Worm (Caenorhabditis elegans): ENCODE measurements around the gene B0250.5.

The B0250.5 gene

DNA sequence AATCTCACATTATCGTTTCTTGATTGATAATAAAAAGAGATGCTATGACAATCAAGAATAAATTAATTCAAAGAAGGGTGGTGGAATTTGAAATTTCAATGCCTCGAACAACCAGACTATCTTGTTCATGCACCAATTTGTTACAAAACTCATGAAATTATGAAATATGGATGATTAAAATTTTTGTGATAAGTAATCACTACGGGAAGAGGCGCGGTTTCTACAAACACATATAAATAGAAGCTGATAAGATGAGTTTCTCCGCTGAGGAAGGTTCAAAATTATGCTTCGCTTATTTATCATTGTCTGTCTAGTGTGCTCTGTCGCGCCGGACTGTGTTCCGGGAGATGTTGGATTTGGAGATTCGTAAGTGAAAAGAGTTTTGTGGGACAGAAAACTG lies 20.8 kb downstream of the B0250.5 start:
- no peak for TF ChIP-seq ahr-1 (tag; optimal IDR thresholded peaks at IDR 0.05)
- no peak for TF ChIP-seq nhr-232 (tag; optimal IDR thresholded peaks at IDR 0.05)

DNA sequence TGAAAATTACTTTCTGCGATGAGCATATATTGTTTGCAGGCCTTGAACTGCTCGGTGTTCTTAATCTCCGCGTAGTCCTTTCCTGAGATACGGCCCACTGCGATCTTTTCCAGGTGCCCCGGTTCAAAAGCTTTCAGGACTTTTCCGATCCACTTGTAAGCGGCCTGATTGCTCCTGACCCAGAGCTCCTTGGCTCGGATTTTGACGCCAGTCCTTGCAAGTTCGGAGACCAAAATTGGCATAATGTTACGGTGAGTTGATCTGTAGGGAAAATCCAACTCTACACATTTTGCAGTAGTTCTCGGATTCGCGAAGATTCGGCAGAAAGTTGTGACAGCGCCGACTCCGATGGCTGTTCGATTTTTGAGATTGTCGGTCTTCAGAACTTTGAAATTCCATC lies 23.3 kb downstream of the B0250.5 start:
- TF ChIP-seq ceh-2 (tag; optimal IDR thresholded peaks at IDR 0.05) (no peak), gmeb-2 (tag; optimal IDR thresholded peaks at IDR 0.05) (no peak), ceh-19 (GFP tag; optimal IDR thresholded peaks at IDR 0.05) (no peak), tbx-7 (tag; optimal IDR thresholded peaks at IDR 0.05) (no peak), ceh-45 (GFP tag; IDR thresholded peaks at IDR 0.05) (no peak), pqm-1 (tag; optimal IDR thresholded peaks at IDR 0.05) (no peak), hlh-15 (tag; optimal IDR thresholded peaks at IDR 0.05) (no peak), K09A11.1 (tag; optimal IDR thresholded peaks at IDR 0.05; ENCODE audit: insufficient read depth) (no peak), C38D4.7 (GFP tag; optimal IDR thresholded peaks at IDR 0.05) (no peak), sdc-2 (tag; optimal IDR thresholded peaks at IDR 0.05) (no peak), lim-6 (tag; optimal IDR thresholded peaks at IDR 0.05) (no peak), ztf-16 (tag; optimal IDR thresholded peaks at IDR 0.05) (no peak)

- TF ChIP-seq madf-2 (tag; optimal IDR thresholded peaks at IDR 0.05): no peak
- TF ChIP-seq hlh-15 (tag; optimal IDR thresholded peaks at IDR 0.05): no peak
- no peak for TF ChIP-seq unc-42 (tag; optimal IDR thresholded peaks at IDR 0.05)
- no peak for TF ChIP-seq eyg-1 (tag; optimal IDR thresholded peaks at IDR 0.05)
- no peak for TF ChIP-seq unc-3 (GFP tag; conservative IDR thresholded peaks at IDR 0.05)
- no peak for TF ChIP-seq unc-3 (tag; optimal IDR thresholded peaks at IDR 0.05)
- no peak for TF ChIP-seq pqm-1 (tag; optimal IDR thresholded peaks at IDR 0.05)
- TF ChIP-seq ceh-22 (tag; optimal IDR thresholded peaks at IDR 0.05): no peak
- no peak for TF ChIP-seq ceh-18 (tag; optimal IDR thresholded peaks at IDR 0.05)
- TF ChIP-seq fkh-6 (tag; optimal IDR thresholded peaks at IDR 0.05): no peak
- no peak for TF ChIP-seq elt-4 (tag; optimal IDR thresholded peaks at IDR 0.05)
- no peak for TF ChIP-seq ceh-19 (GFP tag; optimal IDR thresholded peaks at IDR 0.05)
- TF ChIP-seq gmeb-2 (tag; optimal IDR thresholded peaks at IDR 0.05): no peak
- no peak for TF ChIP-seq sox-4 (tag; optimal IDR thresholded peaks at IDR 0.05)
- TF ChIP-seq ets-4 (tag; optimal IDR thresholded peaks at IDR 0.05): no peak
- no peak for TF ChIP-seq ahr-1 (tag; optimal IDR thresholded peaks at IDR 0.05)
- no peak for TF ChIP-seq tbx-7 (tag; optimal IDR thresholded peaks at IDR 0.05)
- TF ChIP-seq hlh-30 (tag; optimal IDR thresholded peaks at IDR 0.05; ENCODE audit: insufficient read depth): no peak
- no peak for TF ChIP-seq npax-4 (tag; optimal IDR thresholded peaks at IDR 0.05)
Measured at ce11 chrV:20518927-20519326, 25.2 kb downstream of the B0250.5 start, which contains the start of gene Y38H6C.25. Gene Y38H6C.25, plus strand, starts transcription at chrV:20519227.

- TF ChIP-seq nhr-11 (tag; optimal IDR thresholded peaks at IDR 0.05) (no peak), syd-9 (tag; optimal IDR thresholded peaks at IDR 0.05) (no peak), ceh-34 (tag; optimal IDR thresholded peaks at IDR 0.05) (no peak), fax-1 (tag; optimal IDR thresholded peaks at IDR 0.05) (no peak)
Measured at ce11 chrV:20522219-20522618, 28.5 kb downstream of the B0250.5 start, which contains the start of the genes Y38H6C.9 and fbxa-150. Gene Y38H6C.9, minus strand, starts transcription at chrV:20522270. Gene fbxa-150, plus strand, starts transcription at chrV:20522598.

ce11 chrV:20525816-20526459 lies 32.2 kb downstream of the B0250.5 start, which contains the start of the genes srh-166 and Y38H6C.24:
Gene srh-166, minus strand, starts transcription at chrV:20525866.
Gene Y38H6C.24, plus strand, starts transcription at chrV:20526435.
- no peak for TF ChIP-seq C08G9.2 (tag; optimal IDR thresholded peaks at IDR 0.05)
- peak; percentile 83 for TF ChIP-seq elt-2 (tag; optimal IDR thresholded peaks at IDR 0.05)
- no peak for TF ChIP-seq sdc-2 (tag; optimal IDR thresholded peaks at IDR 0.05)
- TF ChIP-seq pha-4 (tag; optimal IDR thresholded peaks at IDR 0.05): no peak

Data from whole organism, late embryonic.